Fruit fly (Drosophila melanogaster): ENCODE data around the gene wnd.

The wnd gene

dm6 chr3L:19612172-19612571 lies 23.4 kb downstream of the wnd start, which contains the start of the genes Lon and PIG-F (continued):
- peak; percentile 75 for TF ChIP-seq CG14860 (GFP tag; IDR thresholded peaks at IDR 0.05; ENCODE audit: partially characterized antibody)
- TF ChIP-seq grau (tag; optimal IDR thresholded peaks at IDR 0.05): peak; percentile 99
- peak; percentile 93 for TF ChIP-seq CG18011 (GFP tag; optimal IDR thresholded peaks at IDR 0.05)
- peak; percentile 99 for TF ChIP-seq CG10147 (GFP tag; optimal IDR thresholded peaks at IDR 0.05)
- peak; percentile 96 for TF ChIP-seq en (GFP tag; optimal IDR thresholded peaks at IDR 0.05)
- TF ChIP-seq pita (GFP tag; optimal IDR thresholded peaks at IDR 0.05): no peak
- TF ChIP-seq tll (GFP tag; optimal IDR thresholded peaks at IDR 0.05): peak; percentile 59 to 81
- TF ChIP-seq al (GFP tag; IDR thresholded peaks at IDR 0.05): peak; percentile 98
- peak; percentile 98 for TF ChIP-seq CG4707 (GFP tag; optimal IDR thresholded peaks at IDR 0.05)
- peak; percentile 98 for TF ChIP-seq CG9609 (GFP tag; optimal IDR thresholded peaks at IDR 0.05)
- peak; percentile 96 for TF ChIP-seq MTF-1 (GFP tag; optimal IDR thresholded peaks at IDR 0.05; ENCODE audit: borderline replicate concordance)
- peak; percentile 81 for TF ChIP-seq CG4360 (GFP tag; IDR thresholded peaks at IDR 0.05)
- peak; percentile 98 for TF ChIP-seq CG15011 (GFP tag; optimal IDR thresholded peaks at IDR 0.05)
- TF ChIP-seq Dfd (GFP tag; optimal IDR thresholded peaks at IDR 0.05): peak in 1 of 2 experiments; percentile 85
- TF ChIP-seq CG2712 (tag; optimal IDR thresholded peaks at IDR 0.05): peak; percentile 99
- TF ChIP-seq hth (optimal IDR thresholded peaks at IDR 0.05): no peak
- TF ChIP-seq CG14014 (GFP tag; IDR thresholded peaks at IDR 0.05): peak; percentile 99
- peak; percentile 100 for TF ChIP-seq CG10543 (GFP tag; optimal IDR thresholded peaks at IDR 0.05)
- TF ChIP-seq CG1529 (GFP tag; optimal IDR thresholded peaks at IDR 0.05): peak; percentile 99
- peak; percentile 98 for TF ChIP-seq slp2 (GFP tag; optimal IDR thresholded peaks at IDR 0.05)
- peak; percentile 99 for TF ChIP-seq tgo (GFP tag; IDR thresholded peaks at IDR 0.05)
- peak; percentile 99 for TF ChIP-seq CG6689 (GFP tag; IDR thresholded peaks at IDR 0.05)
- TF ChIP-seq Ptx1 (GFP tag; IDR thresholded peaks at IDR 0.05): peak; percentile 99
- peak; percentile 98 for TF ChIP-seq CG3407 (GFP tag; optimal IDR thresholded peaks at IDR 0.05)
- TF ChIP-seq Doc2 (GFP tag; IDR thresholded peaks at IDR 0.05): peak; percentile 96
- peak; percentile 95 for TF ChIP-seq Awh (GFP tag; IDR thresholded peaks at IDR 0.05)
- TF ChIP-seq insv (GFP tag; optimal IDR thresholded peaks at IDR 0.05): peak; percentile 39 to 86
- TF ChIP-seq bab2 (GFP tag; optimal IDR thresholded peaks at IDR 0.05): peak; percentile 98
- TF ChIP-seq CG34224 (GFP tag; IDR thresholded peaks at IDR 0.05; ENCODE audit: partially characterized antibody): peak; percentile 60; the same call in 2 of the 3 replicates
- peak; percentile 99 for TF ChIP-seq CG12391 (tag; optimal IDR thresholded peaks at IDR 0.05)
- peak; percentile 99 for TF ChIP-seq dpn (GFP tag; optimal IDR thresholded peaks at IDR 0.05)
- peak; percentile 97 for TF ChIP-seq repo (GFP tag; optimal IDR thresholded peaks at IDR 0.05)
- peak; percentile 97 for TF ChIP-seq CG6175 (GFP tag; IDR thresholded peaks at IDR 0.05)
- TF ChIP-seq salm (tag; optimal IDR thresholded peaks at IDR 0.05): peak; percentile 98
- TF ChIP-seq fu2 (GFP tag; optimal IDR thresholded peaks at IDR 0.05): peak; percentile 98
- TF ChIP-seq row (GFP tag; IDR thresholded peaks at IDR 0.05): peak; percentile 99
- TF ChIP-seq trem (tag; optimal IDR thresholded peaks at IDR 0.05): peak; percentile 97
- TF ChIP-seq hkb (optimal IDR thresholded peaks at IDR 0.05): peak; percentile 43
- peak; percentile 98 for TF ChIP-seq hkb (GFP tag; IDR thresholded peaks at IDR 0.05)
- TF ChIP-seq HLHmδ (GFP tag; optimal IDR thresholded peaks at IDR 0.05): no peak
- peak; percentile 95 for TF ChIP-seq Ets97D (GFP tag; optimal IDR thresholded peaks at IDR 0.05)
- peak; percentile 98 for TF ChIP-seq lbe (GFP tag; optimal IDR thresholded peaks at IDR 0.05)
- peak; percentile 94 for TF ChIP-seq fd102C (GFP tag; optimal IDR thresholded peaks at IDR 0.05)
- TF ChIP-seq CG4328 (GFP tag; optimal IDR thresholded peaks at IDR 0.05): peak; percentile 99
- TF ChIP-seq Elba2 (GFP tag; optimal IDR thresholded peaks at IDR 0.05): peak; percentile 97
- TF ChIP-seq CG11456 (GFP tag; IDR thresholded peaks at IDR 0.05): peak; percentile 97
- TF ChIP-seq Dad (GFP tag; optimal IDR thresholded peaks at IDR 0.05): peak; percentile 98
- peak; percentile 98 for TF ChIP-seq CG14050 (GFP tag; IDR thresholded peaks at IDR 0.05)
- TF ChIP-seq CG11093 (GFP tag; IDR thresholded peaks at IDR 0.05): peak; percentile 99
- TF ChIP-seq Mrtf (GFP tag; IDR thresholded peaks at IDR 0.05): peak; percentile 98
- peak; percentile 92 for TF ChIP-seq CG5180 (GFP tag; optimal IDR thresholded peaks at IDR 0.05)

All from whole organism, embryonic.